Worm (Caenorhabditis elegans): ENCODE data around the gene sut-2.

DNA sequence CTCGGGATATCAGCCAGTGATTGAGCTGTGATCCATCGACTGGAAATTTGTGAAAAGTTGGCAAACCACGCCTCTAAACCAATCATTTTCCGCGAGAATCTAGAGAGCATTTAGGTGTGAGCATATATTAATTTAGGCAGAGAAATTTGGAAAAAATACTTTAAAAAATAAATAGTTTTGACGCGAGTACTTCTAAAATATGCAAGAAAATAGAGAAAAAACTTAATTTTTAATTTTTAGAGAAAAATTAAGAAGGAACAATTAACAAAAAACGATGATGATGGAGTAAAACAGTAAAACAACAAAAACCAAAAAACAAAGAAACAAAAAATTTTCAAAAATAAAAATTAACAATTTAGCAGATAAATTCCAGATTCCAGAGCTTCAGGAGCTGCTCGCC lies 37.0 kb upstream of the sut-2 start, which contains the start of gene txt-6:
- TF ChIP-seq madf-9 (GFP tag; conservative IDR thresholded peaks at IDR 0.05), result no peak
- TF ChIP-seq nhr-76 (tag; optimal IDR thresholded peaks at IDR 0.05), result no peak
- no peak for TF ChIP-seq fos-1 (tag; optimal IDR thresholded peaks at IDR 0.05)
- TF ChIP-seq lin-15B (tag; optimal IDR thresholded peaks at IDR 0.05), result no peak
- TF ChIP-seq F44E2.7 (GFP tag; IDR thresholded peaks at IDR 0.05), result no peak
- TF ChIP-seq unc-130 (GFP tag; optimal IDR thresholded peaks at IDR 0.05), result no peak
- TF ChIP-seq lin-13 (GFP tag; optimal IDR thresholded peaks at IDR 0.05), result no peak
- no peak for TF ChIP-seq ZK337.2 (GFP tag; IDR thresholded peaks at IDR 0.05)
- TF ChIP-seq dmd-9 (GFP tag; IDR thresholded peaks at IDR 0.05), result no peak
- TF ChIP-seq gei-8 (GFP tag; optimal IDR thresholded peaks at IDR 0.05), result no peak
- no peak for TF ChIP-seq ZK546.5 (tag; optimal IDR thresholded peaks at IDR 0.05)
- TF ChIP-seq lsy-2 (tag; optimal IDR thresholded peaks at IDR 0.05), result no peak
- no peak for TF ChIP-seq dpl-1 (GFP tag; optimal IDR thresholded peaks at IDR 0.05)
- no peak for TF ChIP-seq unc-62 (GFP tag; optimal IDR thresholded peaks at IDR 0.05 in 1 of 2)
- no peak for TF ChIP-seq unc-62 (tag; optimal IDR thresholded peaks at IDR 0.05)

Data from whole organism, L4 larva.